Fruit fly (Drosophila melanogaster) whole organism, embryonic: ENCODE data around the gene CG43693.

Experiments
- Bteb2 ChIP-seq: fragments of 200-800 bp; sonication (Bioruptor generic); optimal IDR thresholded peaks from 2 replicates; lab custom pipeline; 2016; ENCODE audit warnings: missing biosample characterization, missing genetic modification characterization
- CG10321 ChIP-seq: fragments of 200-800 bp; sonication (Bioruptor generic); IDR thresholded peaks from 2 replicates; pipeline ENCODE4 v1.3.6; 2022; ENCODE audit warnings: missing biosample characterization, missing genetic modification characterization
- CG10366 ChIP-seq: fragments of 200-800 bp; sonication (Bioruptor generic); IDR thresholded peaks from 2 replicates; pipeline ENCODE4 v1.3.6; 2022; ENCODE audit warnings: missing biosample characterization, missing genetic modification characterization
- CG11560 ChIP-seq: fragments of 200-800 bp; sonication (Bioruptor generic); IDR thresholded peaks from 3 replicates; pipeline ENCODE4 v1.3.6; 2022; ENCODE audit warnings: missing biosample characterization, missing genetic modification characterization
- CG13624 ChIP-seq: fragments of 200-800 bp; sonication (Bioruptor generic); optimal IDR thresholded peaks from 2 replicates; lab custom pipeline; 2016; ENCODE audit warnings: missing biosample characterization, missing genetic modification characterization
- CG13775 ChIP-seq: fragments of 200-800 bp; sonication (Bioruptor generic); optimal IDR thresholded peaks from 3 replicates; lab custom pipeline; 2017; ENCODE audit warnings: missing biosample characterization, mild to moderate bottlenecking, missing genetic modification characterization
- CG14667 ChIP-seq: fragments of 200-800 bp; sonication (Bioruptor generic); IDR thresholded peaks from 2 replicates; pipeline ENCODE4 v1.3.6; 2022; ENCODE audit warnings: missing biosample characterization, missing genetic modification characterization
- CG15601 ChIP-seq: fragments of 200-800 bp; sonication (Bioruptor generic); optimal IDR thresholded peaks from 3 replicates; lab custom pipeline; 2019; ENCODE audit warnings: missing biosample characterization, mild to moderate bottlenecking, missing genetic modification characterization, moderate library complexity
- CG1603 ChIP-seq: fragments of 200-800 bp; sonication (Bioruptor generic); optimal IDR thresholded peaks from 2 replicates; lab custom pipeline; 2019; ENCODE audit warnings: missing biosample characterization, mild to moderate bottlenecking, missing genetic modification characterization, moderate library complexity
- CG18011 ChIP-seq: fragments of 200-800 bp; sonication (Bioruptor generic); optimal IDR thresholded peaks from 2 replicates; lab custom pipeline; 2017; ENCODE audit warnings: missing biosample characterization, missing genetic modification characterization, mild to moderate bottlenecking, moderate library complexity, missing genotype
- CG3281 ChIP-seq: fragments of 200-800 bp; sonication (Bioruptor generic); optimal IDR thresholded peaks from 3 replicates; lab custom pipeline; 2017; ENCODE audit warnings: missing biosample characterization, mild to moderate bottlenecking, missing genetic modification characterization
- CG33557 ChIP-seq: fragments of 200-800 bp; sonication (Bioruptor generic); optimal IDR thresholded peaks from 2 replicates; lab custom pipeline; 2019; ENCODE audit warnings: missing biosample characterization, mild to moderate bottlenecking, missing genetic modification characterization, moderate library complexity
- CG34376 ChIP-seq: fragments of 200-800 bp; sonication (Bioruptor generic); optimal IDR thresholded peaks from 2 replicates; lab custom pipeline; 2018; ENCODE audit warnings: missing biosample characterization, mild to moderate bottlenecking, missing genetic modification characterization
- CG34422 ChIP-seq: fragments of 200-800 bp; sonication (Bioruptor generic); IDR thresholded peaks from 3 replicates; pipeline ENCODE4 v1.3.6; 2022; ENCODE audit warnings: missing biosample characterization, missing genetic modification characterization
- CG3847 ChIP-seq: fragments of 200-800 bp; sonication (Bioruptor generic); IDR thresholded peaks from 2 replicates; pipeline ENCODE4 v1.3.6; 2022; ENCODE audit warnings: missing biosample characterization, missing genetic modification characterization
- CG4360 ChIP-seq: fragments of 200-800 bp; sonication (Bioruptor generic); IDR thresholded peaks from 2 replicates; pipeline ENCODE4 v1.3.6; 2022; ENCODE audit warnings: missing biosample characterization, missing genetic modification characterization
- CG5953 ChIP-seq: fragments of 200-800 bp; sonication (Bioruptor generic); IDR thresholded peaks from 2 replicates; pipeline ENCODE4 v1.3.6; 2022; ENCODE audit warnings: missing biosample characterization, missing genetic modification characterization
- CG6175 ChIP-seq: fragments of 200-800 bp; sonication (Bioruptor generic); IDR thresholded peaks from 3 replicates; pipeline ENCODE4 v1.3.6; 2022; ENCODE audit warnings: missing biosample characterization, missing genetic modification characterization
- CG6683 ChIP-seq: fragments of 200-800 bp; sonication (Bioruptor generic); optimal IDR thresholded peaks from 2 replicates; lab custom pipeline; 2017; ENCODE audit warnings: missing biosample characterization, mild to moderate bottlenecking, missing genetic modification characterization, missing genetic modification reagents
- CG7271 ChIP-seq: fragments of 200-800 bp; sonication (Bioruptor generic); optimal IDR thresholded peaks from 2 replicates; lab custom pipeline; 2018; ENCODE audit warnings: missing biosample characterization, mild to moderate bottlenecking, missing genetic modification characterization, moderate library complexity
- CG9876 ChIP-seq: fragments of 200-800 bp; sonication (Bioruptor generic); optimal IDR thresholded peaks from 2 replicates; lab custom pipeline; 2016; ENCODE audit warnings: missing biosample characterization, missing genetic modification characterization
- CG9932 ChIP-seq: fragments of 200-800 bp; sonication (Bioruptor generic); IDR thresholded peaks from 2 replicates; pipeline ENCODE4 v1.3.6; 2022; ENCODE audit warnings: missing biosample characterization, missing genetic modification characterization
- Dp ChIP-seq: fragments of 200-800 bp; sonication (Bioruptor generic); optimal IDR thresholded peaks from 2 replicates; lab custom pipeline; 2018; ENCODE audit warnings: missing biosample characterization, mild to moderate bottlenecking, missing genetic modification characterization, moderate library complexity
- MTF-1 ChIP-seq: fragments of 200-800 bp; sonication (Bioruptor generic); optimal IDR thresholded peaks from 2 replicates; lab custom pipeline; 2018; ENCODE audit warnings: missing biosample characterization, mild to moderate bottlenecking, missing genetic modification characterization, borderline replicate concordance
- Nf-YB ChIP-seq: fragments of 200-800 bp; sonication (Bioruptor generic); optimal IDR thresholded peaks from 3 replicates; lab custom pipeline; 2019; ENCODE audit warnings: missing biosample characterization, mild to moderate bottlenecking, missing genetic modification characterization, moderate library complexity
- NfI ChIP-seq: fragments of 200-800 bp; sonication (Bioruptor generic); optimal IDR thresholded peaks from 3 replicates; lab custom pipeline; 2018; ENCODE audit warnings: missing biosample characterization, mild to moderate bottlenecking, missing genetic modification characterization, moderate library complexity
- Oaz ChIP-seq: fragments of 200-800 bp; sonication (Bioruptor generic); IDR thresholded peaks from 2 replicates; pipeline ENCODE4 v1.3.6; 2022; ENCODE audit warnings: missing biosample characterization, missing genetic modification characterization
- PHDP ChIP-seq: fragments of 200-800 bp; sonication (Bioruptor generic); optimal IDR thresholded peaks from 3 replicates; lab custom pipeline; 2018; ENCODE audit warnings: missing biosample characterization, mild to moderate bottlenecking, missing genetic modification characterization, moderate library complexity
- Scr ChIP-seq: fragments of 200-800 bp; sonication (Bioruptor generic); IDR thresholded peaks from 2 replicates; pipeline ENCODE4 v1.3.6; 2022; ENCODE audit warnings: missing biosample characterization, missing genetic modification characterization; ENCODE audit not compliant: partially characterized antibody
- Tbp ChIP-seq: fragments of >200 bp; optimal IDR thresholded peaks from 2 replicates; lab custom pipeline; 2018; ENCODE audit warnings: missing biosample characterization, missing genetic modification characterization
- Usf ChIP-seq: fragments of 200-800 bp; sonication (Bioruptor generic); optimal IDR thresholded peaks from 2 replicates; lab custom pipeline; 2017; ENCODE audit warnings: missing genotype, missing biosample characterization, missing genetic modification characterization
- bsh ChIP-seq, 2 experiments: fragments of 200-800 bp; sonication (Bioruptor generic); optimal IDR thresholded peaks; 2 replicates each; lab custom pipeline; 2017 to 2018; ENCODE audit warnings: mild to moderate bottlenecking in 2 of 2, missing biosample characterization in 2 of 2, missing genetic modification characterization in 2 of 2, moderate library complexity in 1 of 2
- cato ChIP-seq: fragments of 200-800 bp; sonication (Bioruptor generic); optimal IDR thresholded peaks from 2 replicates; lab custom pipeline; 2016; ENCODE audit warnings: missing biosample characterization, missing genetic modification characterization, borderline replicate concordance
- chm ChIP-seq: fragments of 200-800 bp; sonication (Bioruptor generic); IDR thresholded peaks from 2 replicates; pipeline ENCODE4 v1.3.6; 2022; ENCODE audit warnings: missing biosample characterization, missing genetic modification characterization
- chn ChIP-seq: fragments of 200-800 bp; sonication (Bioruptor generic); optimal IDR thresholded peaks from 2 replicates; lab custom pipeline; 2016; ENCODE audit warnings: missing biosample characterization, missing genetic modification characterization
- dm ChIP-seq: fragments of 200-800 bp; sonication (Bioruptor generic); optimal IDR thresholded peaks from 3 replicates; lab custom pipeline; 2016; ENCODE audit warnings: missing biosample characterization, missing genetic modification characterization
- dmrt99B ChIP-seq: fragments of 200-800 bp; sonication (Bioruptor generic); optimal IDR thresholded peaks from 2 replicates; lab custom pipeline; 2018; ENCODE audit warnings: missing biosample characterization, mild to moderate bottlenecking, missing genetic modification characterization, moderate library complexity
- esg ChIP-seq: fragments of 200-800 bp; sonication (Bioruptor generic); conservative IDR thresholded peaks from 2 replicates; pipeline ENCODE4 v1.3.6; 2022; ENCODE audit warnings: missing biosample characterization, missing genetic modification characterization
- ewg ChIP-seq: fragments of 200-800 bp; sonication (Bioruptor generic); optimal IDR thresholded peaks from 3 replicates; lab custom pipeline; 2017; ENCODE audit warnings: mild to moderate bottlenecking, missing biosample characterization, missing genetic modification reagents, missing genetic modification characterization
- gce ChIP-seq: fragments of 200-800 bp; sonication (Bioruptor generic); IDR thresholded peaks from 3 replicates; pipeline ENCODE4 v1.3.6; 2022; ENCODE audit warnings: missing biosample characterization, missing genetic modification characterization
- grau ChIP-seq: fragments of 200-800 bp; optimal IDR thresholded peaks from 3 replicates; lab custom pipeline; 2019; ENCODE audit warnings: missing biosample characterization, mild to moderate bottlenecking, missing genetic modification characterization, moderate library complexity
- gsb ChIP-seq: fragments of 200-800 bp; sonication (Bioruptor generic); IDR thresholded peaks from 2 replicates; pipeline ENCODE4 v1.3.6; 2022; ENCODE audit warnings: missing biosample characterization, missing genetic modification characterization
- h ChIP-seq: fragments of >200 bp; optimal IDR thresholded peaks from 2 replicates; lab custom pipeline; 2017
- org-1 ChIP-seq: fragments of 200-800 bp; sonication (Bioruptor generic); optimal IDR thresholded peaks from 2 replicates; lab custom pipeline; 2017; ENCODE audit warnings: missing biosample characterization, missing genetic modification characterization
- pfk ChIP-seq: fragments of 200-800 bp; sonication (Bioruptor generic); optimal IDR thresholded peaks from 2 replicates; lab custom pipeline; 2018; ENCODE audit warnings: missing biosample characterization, mild to moderate bottlenecking, missing genetic modification characterization, moderate library complexity
- pho ChIP-seq: fragments of 200-800 bp; sonication (Bioruptor generic); optimal IDR thresholded peaks from 2 replicates; lab custom pipeline; 2016; ENCODE audit warnings: missing biosample characterization, missing genetic modification characterization
- sens-2 ChIP-seq: fragments of 200-800 bp; sonication (Bioruptor generic); IDR thresholded peaks from 2 replicates; pipeline ENCODE4 v1.3.6; 2022; ENCODE audit warnings: missing biosample characterization, missing genetic modification characterization
- slp2 ChIP-seq: fragments of 200-800 bp; sonication (Bioruptor generic); optimal IDR thresholded peaks from 2 replicates; lab custom pipeline; 2016; ENCODE audit warnings: missing biosample characterization, missing genetic modification characterization
- so ChIP-seq: fragments of 200-800 bp; sonication (Bioruptor generic); IDR thresholded peaks from 3 replicates; pipeline ENCODE4 v1.3.6; 2022; ENCODE audit warnings: missing biosample characterization, missing genetic modification characterization
- sr ChIP-seq: fragments of 200-800 bp; sonication (Bioruptor generic); IDR thresholded peaks from 3 replicates; pipeline ENCODE4 v1.3.6; 2022; ENCODE audit warnings: missing biosample characterization, missing genetic modification characterization
- tin ChIP-seq: fragments of 200-800 bp; sonication (Bioruptor generic); optimal IDR thresholded peaks from 3 replicates; lab custom pipeline; 2016; ENCODE audit warnings: missing biosample characterization, missing genetic modification characterization
- tx ChIP-seq: fragments of 200-800 bp; sonication (Bioruptor generic); optimal IDR thresholded peaks from 2 replicates; lab custom pipeline; 2016; ENCODE audit warnings: missing biosample characterization, missing genetic modification characterization

Gene CG43693

dm6 chr3L:11002923-11003322 lies 48.2 kb downstream of the CG43693 start (continued):
- no peak for TF ChIP-seq CG5953 (GFP tag; lab: Robert Waterston, UW)
- no peak for TF ChIP-seq CG1603 (tag; lab: Kevin White, UChicago)
- no peak for TF ChIP-seq pho (GFP tag; lab: Kevin White, UChicago)
- TF ChIP-seq bsh (GFP tag; optimal IDR thresholded peaks at IDR 0.05; lab: Kevin White, UChicago): peak in 1 of 2 experiments; percentile 23
- TF ChIP-seq Scr (GFP tag; lab: Robert Waterston, UW): no peak
- peak; percentile 52; the same call in 1 of the 2 replicates for TF ChIP-seq chm
- TF ChIP-seq Usf (GFP tag; lab: Kevin White, UChicago): no peak
- TF ChIP-seq NfI: no peak
- TF ChIP-seq sr (GFP tag; lab: Robert Waterston, UW): 0 out of 3 replicates have a peak, but pooled peaks have one; percentile 7
- no peak for TF ChIP-seq chn (GFP tag; lab: Kevin White, UChicago)
- no peak for TF ChIP-seq CG3281 (GFP tag; lab: Kevin White, UChicago)
- no peak for TF ChIP-seq CG6683
- no peak for TF ChIP-seq dm
- TF ChIP-seq Nf-YB (GFP tag; lab: Kevin White, UChicago): no peak
- no peak for TF ChIP-seq PHDP (tag; lab: Kevin White, UChicago)
- no peak for TF ChIP-seq CG6175 (GFP tag; lab: Robert Waterston, UW)
- no peak for TF ChIP-seq CG9932 (GFP tag; lab: Robert Waterston, UW)
- TF ChIP-seq org-1: no peak
- no peak for TF ChIP-seq CG9876
- TF ChIP-seq h (lab: Kevin White, UChicago): no peak
- no peak for TF ChIP-seq Oaz (GFP tag; lab: Robert Waterston, UW)
- TF ChIP-seq tin (GFP tag; lab: Kevin White, UChicago): no peak
- TF ChIP-seq CG13775 (GFP tag; lab: Kevin White, UChicago): no peak
- no peak for TF ChIP-seq CG13624
- 0 out of 2 replicates have a peak, but pooled peaks have one; percentile 18 for TF ChIP-seq CG10366 (GFP tag; lab: Robert Waterston, UW)
- no peak for TF ChIP-seq so (GFP tag; lab: Robert Waterston, UW)
- no peak for TF ChIP-seq grau
- no peak for TF ChIP-seq CG11560 (tag; lab: Robert Waterston, UW)
- TF ChIP-seq CG4360 (GFP tag; lab: Robert Waterston, UW): no peak
- no peak for TF ChIP-seq CG18011 (GFP tag; lab: Kevin White, UChicago)
- no peak for TF ChIP-seq CG14667 (GFP tag; lab: Robert Waterston, UW)
- no peak for TF ChIP-seq CG3847 (GFP tag; lab: Robert Waterston, UW)
- no peak for TF ChIP-seq dmrt99B
- no peak for TF ChIP-seq gsb (GFP tag; lab: Robert Waterston, UW)
- no peak for TF ChIP-seq pfk (GFP tag; lab: Kevin White, UChicago)
- no peak for TF ChIP-seq CG34376 (GFP tag; lab: Kevin White, UChicago)
- TF ChIP-seq CG7271 (tag; lab: Kevin White, UChicago): no peak
- TF ChIP-seq tx: no peak
- TF ChIP-seq esg (GFP tag; lab: Robert Waterston, UW): no peak
- no peak for TF ChIP-seq cato (GFP tag; lab: Kevin White, UChicago)
- no peak for TF ChIP-seq sens-2 (GFP tag; lab: Robert Waterston, UW)
- no peak for TF ChIP-seq ewg (GFP tag; lab: Kevin White, UChicago)
- no peak for TF ChIP-seq Bteb2 (GFP tag; lab: Kevin White, UChicago)
- TF ChIP-seq CG34422: no peak
- peak; percentile 46 for TF ChIP-seq CG33557
- no peak for TF ChIP-seq Tbp (GFP tag; lab: Kevin White, UChicago)
- no peak for TF ChIP-seq gce
- TF ChIP-seq MTF-1 (GFP tag; lab: Kevin White, UChicago): peak; percentile 31
- TF ChIP-seq Dp (GFP tag; lab: Kevin White, UChicago): no peak
- TF ChIP-seq CG15601: peak; percentile 7
- TF ChIP-seq CG10321: no peak
- no peak for TF ChIP-seq slp2
